Fruit fly (Drosophila melanogaster) whole organism, embryonic: ENCODE data around the gene fig.

Experiments
- Aef1 ChIP-seq: fragments of 200-800 bp; sonication (Bioruptor generic); IDR thresholded peaks from 3 replicates; pipeline ENCODE4 v1.3.6; 2022; ENCODE audit warnings: missing biosample characterization, missing genetic modification characterization
- CG11247 ChIP-seq: fragments of 200-800 bp; sonication (Bioruptor generic); IDR thresholded peaks from 2 replicates; pipeline ENCODE4 v1.3.6; 2022; ENCODE audit warnings: missing biosample characterization, missing genetic modification characterization
- CG11504 ChIP-seq: fragments of 200-800 bp; sonication (Bioruptor generic); optimal IDR thresholded peaks from 3 replicates; lab custom pipeline; 2019; ENCODE audit warnings: missing biosample characterization, mild to moderate bottlenecking, missing genetic modification characterization, moderate library complexity
- CG12071 ChIP-seq: fragments of 200-800 bp; sonication (Bioruptor generic); optimal IDR thresholded peaks from 3 replicates; lab custom pipeline; 2018; ENCODE audit warnings: missing biosample characterization, mild to moderate bottlenecking, missing genetic modification characterization
- CG12236 ChIP-seq: fragments of 200-800 bp; sonication (Bioruptor generic); optimal IDR thresholded peaks from 2 replicates; lab custom pipeline; 2016; ENCODE audit warnings: missing biosample characterization, missing genetic modification characterization
- CG1233 ChIP-seq: fragments of 200-800 bp; sonication (Bioruptor generic); optimal IDR thresholded peaks from 4 replicates; lab custom pipeline; 2018; ENCODE audit warnings: missing biosample characterization, mild to moderate bottlenecking, missing genetic modification characterization
- CG13287 ChIP-seq: fragments of 200-800 bp; sonication (Bioruptor generic); IDR thresholded peaks from 2 replicates; pipeline ENCODE4 v1.3.6; 2022; ENCODE audit warnings: missing biosample characterization, missing genetic modification characterization; ENCODE audit not compliant: partially characterized antibody
- CG13894 ChIP-seq: fragments of 200-800 bp; sonication (Bioruptor generic); optimal IDR thresholded peaks from 3 replicates; lab custom pipeline; 2018; ENCODE audit warnings: missing biosample characterization, mild to moderate bottlenecking, missing genetic modification characterization, moderate library complexity
- CG14667 ChIP-seq: fragments of 200-800 bp; sonication (Bioruptor generic); IDR thresholded peaks from 2 replicates; pipeline ENCODE4 v1.3.6; 2022; ENCODE audit warnings: missing biosample characterization, missing genetic modification characterization
- CG16779 ChIP-seq: fragments of 200-800 bp; sonication (Bioruptor generic); IDR thresholded peaks from 2 replicates; pipeline ENCODE4 v1.3.6; 2022; ENCODE audit warnings: missing biosample characterization, missing genetic modification characterization
- CG17359 ChIP-seq: fragments of 200-800 bp; sonication (Bioruptor generic); optimal IDR thresholded peaks from 3 replicates; lab custom pipeline; 2018; ENCODE audit warnings: missing biosample characterization, mild to moderate bottlenecking, missing genetic modification characterization, moderate library complexity
- CG2129 ChIP-seq: fragments of 200-800 bp; sonication (Bioruptor generic); IDR thresholded peaks from 2 replicates; pipeline ENCODE4 v1.3.6; 2022; ENCODE audit warnings: missing biosample characterization, missing genetic modification characterization; ENCODE audit not compliant: partially characterized antibody
- CG3281 ChIP-seq: fragments of 200-800 bp; sonication (Bioruptor generic); optimal IDR thresholded peaks from 3 replicates; lab custom pipeline; 2017; ENCODE audit warnings: missing biosample characterization, mild to moderate bottlenecking, missing genetic modification characterization
- CG34224 ChIP-seq: fragments of 200-800 bp; sonication (Bioruptor generic); IDR thresholded peaks from 3 replicates; pipeline ENCODE4 v1.3.6; 2022; ENCODE audit warnings: missing biosample characterization, missing genetic modification characterization; ENCODE audit not compliant: partially characterized antibody
- CG42726 ChIP-seq: fragments of 200-800 bp; sonication (Bioruptor generic); IDR thresholded peaks from 2 replicates; pipeline ENCODE4 v1.3.6; 2022; ENCODE audit warnings: missing biosample characterization, missing genetic modification characterization; ENCODE audit not compliant: partially characterized antibody
- CG5180 ChIP-seq: fragments of 200-800 bp; sonication (Bioruptor generic); optimal IDR thresholded peaks from 3 replicates; lab custom pipeline; 2017; ENCODE audit warnings: missing biosample characterization, missing genetic modification characterization, mild to moderate bottlenecking, moderate library complexity, missing genetic modification reagents
- CG6683 ChIP-seq: fragments of 200-800 bp; sonication (Bioruptor generic); optimal IDR thresholded peaks from 2 replicates; lab custom pipeline; 2017; ENCODE audit warnings: missing biosample characterization, mild to moderate bottlenecking, missing genetic modification characterization, missing genetic modification reagents
- CG8478 ChIP-seq: fragments of >200 bp; optimal IDR thresholded peaks from 2 replicates; lab custom pipeline; 2018
- CG9727 ChIP-seq: fragments of 200-800 bp; sonication (Bioruptor generic); optimal IDR thresholded peaks from 3 replicates; lab custom pipeline; 2017; ENCODE audit warnings: missing biosample characterization, mild to moderate bottlenecking, missing genetic modification characterization
- CrebB ChIP-seq: fragments of 200-800 bp; sonication (Bioruptor generic); optimal IDR thresholded peaks from 3 replicates; lab custom pipeline; 2018; ENCODE audit warnings: missing biosample characterization, mild to moderate bottlenecking, missing genetic modification characterization
- Dip2 ChIP-seq: fragments of 200-800 bp; sonication (Bioruptor generic); IDR thresholded peaks from 2 replicates; pipeline ENCODE4 v1.3.6; 2022; ENCODE audit warnings: missing biosample characterization, missing genetic modification characterization
- Elba2 ChIP-seq: fragments of 200-800 bp; sonication (Bioruptor generic); optimal IDR thresholded peaks from 3 replicates; lab custom pipeline; 2016; ENCODE audit warnings: missing biosample characterization, missing genetic modification characterization
- Jarid2 ChIP-seq: fragments of 200-800 bp; sonication (Bioruptor generic); optimal IDR thresholded peaks from 3 replicates; lab custom pipeline; 2017; ENCODE audit warnings: mild to moderate bottlenecking, missing biosample characterization, missing genetic modification reagents, missing genetic modification characterization
- MTF-1 ChIP-seq: fragments of 200-800 bp; sonication (Bioruptor generic); optimal IDR thresholded peaks from 2 replicates; lab custom pipeline; 2018; ENCODE audit warnings: missing biosample characterization, mild to moderate bottlenecking, missing genetic modification characterization, borderline replicate concordance
- NFAT ChIP-seq: fragments of 200-800 bp; sonication (Bioruptor generic); IDR thresholded peaks from 2 replicates; pipeline ENCODE4 v1.3.6; 2022; ENCODE audit warnings: missing biosample characterization, missing genetic modification characterization
- Nf-YA ChIP-seq: fragments of 200-800 bp; sonication (Bioruptor generic); IDR thresholded peaks from 2 replicates; pipeline ENCODE4 v1.3.6; 2022; ENCODE audit warnings: missing biosample characterization, missing genetic modification characterization
- Nf-YC ChIP-seq: fragments of 200-800 bp; optimal IDR thresholded peaks from 3 replicates; lab custom pipeline; 2019; ENCODE audit warnings: missing biosample characterization, mild to moderate bottlenecking, missing genetic modification characterization, moderate library complexity
- Opbp ChIP-seq: fragments of 200-800 bp; sonication (Bioruptor generic); IDR thresholded peaks from 3 replicates; pipeline ENCODE4 v1.3.6; 2022; ENCODE audit warnings: missing biosample characterization, missing genetic modification characterization; ENCODE audit not compliant: partially characterized antibody
- Optix ChIP-seq: fragments of 200-800 bp; sonication (Bioruptor generic); IDR thresholded peaks from 3 replicates; pipeline ENCODE4 v1.3.6; 2022; ENCODE audit warnings: missing biosample characterization, missing genetic modification characterization
- amos ChIP-seq: fragments of 200-800 bp; sonication (Bioruptor generic); IDR thresholded peaks from 2 replicates; pipeline ENCODE4 v1.3.6; 2022; ENCODE audit warnings: missing biosample characterization, missing genetic modification characterization; ENCODE audit not compliant: partially characterized antibody
- bsh ChIP-seq, 2 experiments: fragments of 200-800 bp; sonication (Bioruptor generic); optimal IDR thresholded peaks; 2 replicates each; lab custom pipeline; 2017 to 2018; ENCODE audit warnings: mild to moderate bottlenecking in 2 of 2, missing biosample characterization in 2 of 2, missing genetic modification characterization in 2 of 2, moderate library complexity in 1 of 2
- chinmo ChIP-seq: fragments of 200-800 bp; sonication (Bioruptor generic); IDR thresholded peaks from 4 replicates; pipeline ENCODE4 v1.3.6; 2022; ENCODE audit warnings: missing biosample characterization, missing genetic modification characterization; ENCODE audit not compliant: partially characterized antibody
- ci ChIP-seq: fragments of 200-800 bp; sonication (Bioruptor generic); IDR thresholded peaks from 3 replicates; pipeline ENCODE4 v1.3.6; 2022; ENCODE audit warnings: missing biosample characterization, missing genetic modification characterization
- dpn ChIP-seq, 2 experiments: fragments of 200-800 bp; sonication (Bioruptor generic); optimal IDR thresholded peaks; 3 replicates each; lab custom pipeline; 2016; ENCODE audit warnings: missing biosample characterization in 2 of 2, missing genetic modification characterization in 2 of 2
- emc ChIP-seq: fragments of 200-800 bp; sonication (Bioruptor generic); optimal IDR thresholded peaks from 2 replicates; lab custom pipeline; 2016; ENCODE audit warnings: missing biosample characterization, missing genetic modification characterization
- gro ChIP-seq: fragments of 200-800 bp; sonication (Bioruptor generic); optimal IDR thresholded peaks from 2 replicates; lab custom pipeline; 2016; ENCODE audit warnings: missing biosample characterization, missing genetic modification characterization
- kay ChIP-seq: fragments of 200-800 bp; sonication (Bioruptor generic); optimal IDR thresholded peaks from 2 replicates; lab custom pipeline; 2016; ENCODE audit warnings: missing biosample characterization, missing genetic modification characterization
- lov ChIP-seq, 2 experiments: fragments of 200-800 bp in 1 of 2; fragments of >200 bp in 1 of 2; sonication (Bioruptor generic) in 1 of 2; IDR thresholded peaks in 1 of 2; optimal IDR thresholded peaks in 1 of 2; 2 replicates in 1 of 2; 3 replicates in 1 of 2; pipeline versions ENCODE4 v1.3.6 to Lab custom; 2017 to 2022; ENCODE audit warnings: missing biosample characterization in 1 of 2, missing genetic modification characterization in 1 of 2
- mirr ChIP-seq: fragments of 200-800 bp; sonication (Bioruptor generic); optimal IDR thresholded peaks from 3 replicates; lab custom pipeline; 2018; ENCODE audit warnings: missing biosample characterization, mild to moderate bottlenecking, missing genetic modification characterization
- otp ChIP-seq: fragments of 200-800 bp; sonication (Bioruptor generic); IDR thresholded peaks from 3 replicates; pipeline ENCODE4, ENCODE4 v1.3.6; 2022; ENCODE audit warnings: missing biosample characterization, missing genetic modification characterization
- pfk ChIP-seq: fragments of 200-800 bp; sonication (Bioruptor generic); optimal IDR thresholded peaks from 2 replicates; lab custom pipeline; 2018; ENCODE audit warnings: missing biosample characterization, mild to moderate bottlenecking, missing genetic modification characterization, moderate library complexity
- rib ChIP-seq: fragments of 200-800 bp; sonication (Bioruptor generic); IDR thresholded peaks from 2 replicates; pipeline ENCODE4 v1.3.6; 2022; ENCODE audit warnings: missing biosample characterization, missing genetic modification characterization
- scrt ChIP-seq: fragments of 200-800 bp; sonication (Bioruptor generic); optimal IDR thresholded peaks from 2 replicates; lab custom pipeline; 2018; ENCODE audit warnings: missing biosample characterization, mild to moderate bottlenecking, missing genetic modification characterization, moderate library complexity
- sd ChIP-seq: fragments of 200-800 bp; sonication (Bioruptor generic); optimal IDR thresholded peaks from 3 replicates; lab custom pipeline; 2018; ENCODE audit warnings: missing biosample characterization, mild to moderate bottlenecking, missing genetic modification characterization, moderate library complexity
- sens ChIP-seq: fragments of 200-800 bp; sonication (Bioruptor generic); peaks from one replicate; lab custom pipeline; 2016; ENCODE audit warnings: missing biosample characterization, missing genetic modification characterization
- sisA ChIP-seq: fragments of 200-800 bp; sonication (Bioruptor generic); IDR thresholded peaks from 2 replicates; pipeline ENCODE4 v1.3.6; 2022; ENCODE audit warnings: missing biosample characterization, missing genetic modification characterization
- tna ChIP-seq: fragments of 200-800 bp; sonication (Bioruptor generic); IDR thresholded peaks from 2 replicates; pipeline ENCODE4 v1.3.6; 2022; ENCODE audit warnings: missing biosample characterization, missing genetic modification characterization; ENCODE audit not compliant: partially characterized antibody
- vvl ChIP-seq: fragments of 200-800 bp; sonication (Bioruptor generic); IDR thresholded peaks from 2 replicates; pipeline ENCODE4 v1.3.6; 2022; ENCODE audit warnings: missing biosample characterization, missing genetic modification characterization

The fig gene

dm6 chr3R:29782367-29782766, 2.1 kb upstream of the fig start (continued):
- TF ChIP-seq bsh (GFP tag; optimal IDR thresholded peaks at IDR 0.05; lab: Kevin White, UChicago) (peak in 1 of 2 experiments; percentile 26), CG11247 (GFP tag; lab: Robert Waterston, UW) (0 out of 2 replicates have a peak, but pooled peaks have one; percentile 7), sens (peak; percentile 42), NFAT (peak; percentile 61), sd (tag; lab: Kevin White, UChicago) (peak; percentile 30), CG1233 (peak; percentile 12), CG11504 (peak; percentile 25), dpn (GFP tag; optimal IDR thresholded peaks at IDR 0.05; lab: Kevin White, UChicago) (peak in 1 of 2 experiments; percentile 26), Nf-YC (peak; percentile 42), CG3281 (GFP tag; lab: Kevin White, UChicago) (peak; percentile 17), tna (GFP tag; lab: Robert Waterston, UW) (peak; percentile 56; the same call in 1 of the 2 replicates), pfk (peak; percentile 7), kay (GFP tag; lab: Kevin White, UChicago) (peak; percentile 99), chinmo (GFP tag; lab: Robert Waterston, UW) (peak; percentile 96; the same call in 3 of the 4 replicates), vvl (GFP tag; lab: Robert Waterston, UW) (0 out of 2 replicates have a peak, but pooled peaks have one; percentile 30), scrt (peak; percentile 52), ci (GFP tag; lab: Robert Waterston, UW) (peak; percentile 56; the same call in 2 of the 3 replicates), CG42726 (GFP tag; lab: Robert Waterston, UW) (peak; percentile 81; the same call in 1 of the 2 replicates), Optix (GFP tag; lab: Robert Waterston, UW) (no peak), Jarid2 (GFP tag; lab: Kevin White, UChicago) (peak; percentile 94), Dip2 (GFP tag; lab: Robert Waterston, UW) (no peak), CG13894 (tag; lab: Kevin White, UChicago) (peak; percentile 63), CG12071 (peak; percentile 36), CG13287 (GFP tag; lab: Robert Waterston, UW) (peak; percentile 63), Opbp (peak; percentile 29; the same call in 2 of the 3 replicates), rib (GFP tag; lab: Robert Waterston, UW) (peak; percentile 91), CG17359 (tag; lab: Kevin White, UChicago) (peak; percentile 8), sisA (GFP tag; lab: Robert Waterston, UW) (no peak), CG5180 (GFP tag; lab: Kevin White, UChicago) (peak; percentile 1), CG12236 (no peak), Nf-YA (0 out of 2 replicates have a peak, but pooled peaks have one; percentile 14), CG6683 (GFP tag; lab: Kevin White, UChicago) (peak; percentile 33), CrebB (tag; lab: Kevin White, UChicago) (peak; percentile 47), Elba2 (GFP tag; lab: Kevin White, UChicago) (no peak), mirr (peak; percentile 66), CG14667 (GFP tag; lab: Robert Waterston, UW) (no peak), amos (GFP tag; lab: Robert Waterston, UW) (peak; percentile 64; the same call in 1 of the 2 replicates), CG2129 (GFP tag; lab: Robert Waterston, UW) (no peak), lov (optimal IDR thresholded peaks at IDR 0.05; lab: Kevin White, UChicago) (no peak), lov (GFP tag; IDR thresholded peaks at IDR 0.05; lab: Robert Waterston, UW) (no peak), otp (no peak; the same call in 2 of the 3 replicates), gro (GFP tag; lab: Kevin White, UChicago) (peak; percentile 42), MTF-1 (peak; percentile 37), CG8478 (lab: Kevin White, UChicago) (no peak), Aef1 (GFP tag; lab: Robert Waterston, UW) (peak; percentile 16; the same call in 1 of the 3 replicates), CG9727 (peak; percentile 15), CG34224 (GFP tag; lab: Robert Waterston, UW) (peak; percentile 64), CG16779 (GFP tag; lab: Robert Waterston, UW) (0 out of 2 replicates have a peak, but pooled peaks have one; percentile 44), emc (GFP tag; lab: Kevin White, UChicago) (no peak)
